Worm (Caenorhabditis elegans) whole organism, midembryonic: ENCODE measurements around the gene nhr-167.

ENCODE experiments used
- T22C8.4 ChIP-seq: fragments of 200-800 bp; sonication (Bioruptor generic); IDR thresholded peaks from 2 replicates; pipeline ENCODE4 v1.3.6; 2022; ENCODE audit warnings: missing genetic modification characterization, missing compliant biosample characterization
- cog-1 ChIP-seq: sonication (generic microtip); optimal IDR thresholded peaks from 2 replicates; lab custom pipeline; 2016; ENCODE audit warnings: missing genetic modification characterization, missing compliant biosample characterization
- flt-1 ChIP-seq: fragments of 200-800 bp; sonication (Bioruptor generic); IDR thresholded peaks from 2 replicates; pipeline ENCODE4 v1.3.6; 2022; ENCODE audit warnings: missing genetic modification characterization, missing compliant biosample characterization
- ztf-29 ChIP-seq: fragments of 200-800 bp; sonication (Bioruptor generic); IDR thresholded peaks from 2 replicates; pipeline ENCODE4 v1.3.6; 2022; ENCODE audit warnings: missing genetic modification reagents, missing genetic modification characterization, missing compliant biosample characterization

ce11 chrX:12021446-12021845 is 39.6 kb upstream of the nhr-167 start:
- TF ChIP-seq cog-1 (tag; lab: Kevin White, UChicago): no peak
- TF ChIP-seq flt-1 (GFP tag; lab: Robert Waterston, UW): peak; percentile 39; the same call in 1 of the 2 replicates
- TF ChIP-seq ztf-29 (GFP tag; lab: Robert Waterston, UW): no peak
- no peak for TF ChIP-seq T22C8.4
